Worm (Caenorhabditis elegans): Measurements from ENCODE around the gene F47B10.5.

DNA sequence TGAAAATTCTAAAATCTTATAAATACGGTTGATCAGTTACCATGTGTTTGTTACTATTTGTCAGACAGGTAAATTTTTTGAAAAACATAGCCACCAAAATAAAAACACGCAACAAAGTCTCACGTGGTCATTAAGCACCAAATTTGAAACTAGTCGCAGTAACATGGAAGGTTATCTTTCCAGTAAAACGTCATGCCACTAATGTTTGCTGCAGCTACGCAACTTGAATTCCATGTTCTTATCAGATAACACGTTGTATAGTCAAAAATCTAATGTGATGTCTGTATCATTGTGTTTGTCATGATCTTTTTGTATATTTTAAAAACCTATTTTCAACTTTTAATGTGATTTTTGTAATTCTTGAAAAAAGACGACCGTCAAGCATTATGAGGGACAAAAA lies 11.4 kb upstream of the F47B10.5 start:
- no peak for TF ChIP-seq ttx-3 (tag; optimal IDR thresholded peaks at IDR 0.05)
- no peak for TF ChIP-seq ceh-9 (tag; optimal IDR thresholded peaks at IDR 0.05)
- TF ChIP-seq pat-9 (tag; optimal IDR thresholded peaks at IDR 0.05), result no peak
- no peak for TF ChIP-seq nhr-11 (tag; optimal IDR thresholded peaks at IDR 0.05)
- TF ChIP-seq elt-2 (tag; optimal IDR thresholded peaks at IDR 0.05), result peak; percentile 48
- TF ChIP-seq ceh-31 (tag; optimal IDR thresholded peaks at IDR 0.05), result no peak
- TF ChIP-seq fkh-10 (GFP tag; optimal IDR thresholded peaks at IDR 0.05), result no peak
- TF ChIP-seq fkh-6 (tag; optimal IDR thresholded peaks at IDR 0.05), result no peak
- no peak for TF ChIP-seq nfya-1 (tag; optimal IDR thresholded peaks at IDR 0.05)
- no peak for TF ChIP-seq pag-3 (tag; optimal IDR thresholded peaks at IDR 0.05; ENCODE audit: borderline replicate concordance)
